Worm (Caenorhabditis elegans) whole organism, L2 larva: Measurements from ENCODE around the gene nhr-188.

ENCODE experiments used
- ZK546.5 ChIP-seq: sonication (generic microtip); optimal IDR thresholded peaks from 2 replicates; lab custom pipeline; 2017; ENCODE audit warnings: missing biosample characterization, missing genetic modification characterization
- ama-1 ChIP-seq: fragments of 150-350 bp; optimal IDR thresholded peaks from 2 replicates; lab custom pipeline; 2018; ENCODE audit warnings: inconsistent platforms
- dmd-4 ChIP-seq: sonication (generic microtip); optimal IDR thresholded peaks from 2 replicates; lab custom pipeline; 2017; ENCODE audit warnings: missing biosample characterization, missing genetic modification characterization
- lsy-2 ChIP-seq, 2 experiments: fragments of 150-350 bp in 1 of 2; sonication (generic microtip) in 1 of 2; optimal IDR thresholded peaks; 2 replicates each; lab custom pipeline; 2014 to 2017; ENCODE audit warnings: missing biosample characterization in 2 of 2, missing genetic modification characterization in 2 of 2
- mab-5 ChIP-seq: fragments of 150-350 bp; optimal IDR thresholded peaks from 2 replicates; lab custom pipeline; 2014; ENCODE audit warnings: missing biosample characterization, missing genetic modification characterization
- nhr-11 ChIP-seq: fragments of 150-350 bp; optimal IDR thresholded peaks from 2 replicates; lab custom pipeline; 2014; ENCODE audit warnings: missing biosample characterization, missing genetic modification characterization
- nhr-77 ChIP-seq: fragments of 150-350 bp; optimal IDR thresholded peaks from 2 replicates; lab custom pipeline; 2014; ENCODE audit warnings: missing biosample characterization, missing genetic modification characterization
- sem-4 ChIP-seq: fragments of 150-350 bp; optimal IDR thresholded peaks from 2 replicates; lab custom pipeline; 2014; ENCODE audit warnings: missing biosample characterization, missing genetic modification reagents, missing genetic modification characterization
- sma-3 ChIP-seq: sonication (generic microtip); optimal IDR thresholded peaks from 2 replicates; lab custom pipeline; 2016; ENCODE audit warnings: missing genetic modification reagents, missing genetic modification characterization, missing compliant biosample characterization
- snpc-4 ChIP-seq: fragments of 150-350 bp; optimal IDR thresholded peaks from 2 replicates; lab custom pipeline; 2014; ENCODE audit warnings: missing biosample characterization, missing genetic modification characterization
- unc-39 ChIP-seq: fragments of 150-350 bp; optimal IDR thresholded peaks from 2 replicates; lab custom pipeline; 2014; ENCODE audit warnings: missing biosample characterization, missing genetic modification characterization
- unc-55 ChIP-seq: fragments of 150-350 bp; sonication (generic microtip); optimal IDR thresholded peaks from 3 replicates; lab custom pipeline; 2014; ENCODE audit warnings: missing biosample characterization, missing genetic modification reagents, missing genetic modification characterization
- ztf-11 ChIP-seq: sonication (generic microtip); optimal IDR thresholded peaks from 2 replicates; lab custom pipeline; 2017; ENCODE audit warnings: missing biosample characterization, missing genetic modification characterization

ce11 chrV:3810035-3810434 is 47.6 kb downstream of the nhr-188 start:
- TF ChIP-seq nhr-11 (tag; lab: Kevin White, UChicago) (no peak), ama-1 (lab: Kevin White, UChicago) (no peak), unc-39 (tag; lab: Kevin White, UChicago) (no peak), sma-3 (no peak), ztf-11 (tag; lab: Kevin White, UChicago) (no peak), unc-55 (no peak), lsy-2 (tag; optimal IDR thresholded peaks at IDR 0.05; lab: Kevin White, UChicago) (no peak), mab-5 (tag; lab: Kevin White, UChicago) (no peak), snpc-4 (no peak), dmd-4 (no peak), nhr-77 (tag; lab: Kevin White, UChicago) (no peak), ZK546.5 (tag; lab: Kevin White, UChicago) (no peak), sem-4 (no peak)
